Worm (Caenorhabditis elegans) whole organism, young adult: Measurements from ENCODE around the gene sru-21.
"Not testable (repeated sequence)": the region's sequence is repeated elsewhere in the genome, so short reads cannot be mapped to it uniquely, and the experiment has no call there.

ENCODE experiments used
- C06A6.2 ChIP-seq: fragments of 200-800 bp; sonication (Bioruptor generic); conservative IDR thresholded peaks from 2 replicates; pipeline ENCODE4 v1.3.6; 2022; ENCODE audit warnings: missing genetic modification characterization, missing compliant biosample characterization
- F10E7.11 ChIP-seq: sonication (generic microtip); optimal IDR thresholded peaks from 2 replicates; lab custom pipeline; 2017; ENCODE audit warnings: mild to moderate bottlenecking, missing genetic modification characterization, moderate library complexity, missing compliant biosample characterization
- Y53F4B.3 ChIP-seq: fragments of 200-800 bp; sonication (Bioruptor generic); IDR thresholded peaks from 2 replicates; pipeline ENCODE4 v1.3.6; 2022; ENCODE audit warnings: missing genetic modification reagents, missing genetic modification characterization, missing compliant biosample characterization
- Y56A3A.18 ChIP-seq: fragments of 200-800 bp; sonication (Bioruptor generic); IDR thresholded peaks from 2 replicates; pipeline ENCODE4 v1.3.6; 2022; ENCODE audit warnings: missing genetic modification reagents, missing genetic modification characterization, missing compliant biosample characterization
- Y79H2A.3 ChIP-seq: fragments of 200-800 bp; sonication (Bioruptor generic); conservative IDR thresholded peaks from 2 replicates; pipeline ENCODE4 v1.3.6; 2022; ENCODE audit warnings: missing genetic modification reagents, missing genetic modification characterization, missing compliant biosample characterization
- ZK185.1 ChIP-seq: sonication (generic microtip); optimal IDR thresholded peaks from 2 replicates; lab custom pipeline; 2016; ENCODE audit warnings: mild to moderate bottlenecking, missing genetic modification characterization, missing compliant biosample characterization; ENCODE audit not compliant: poor library complexity, severe bottlenecking
- attf-6 ChIP-seq: fragments of 200-800 bp; sonication (Bioruptor generic); IDR thresholded peaks from 2 replicates; pipeline ENCODE4 v1.3.6; 2022; ENCODE audit warnings: missing genetic modification reagents, missing genetic modification characterization, missing compliant biosample characterization
- bed-1 ChIP-seq: fragments of 200-800 bp; sonication (Bioruptor generic); IDR thresholded peaks from 2 replicates; pipeline ENCODE4 v1.3.6; 2022; ENCODE audit warnings: missing genetic modification reagents, missing genetic modification characterization, missing compliant biosample characterization
- cebp-1 ChIP-seq, 2 experiments: fragments of 200-800 bp in 1 of 2; sonication (Bioruptor generic) in 1 of 2; sonication (generic microtip) in 1 of 2; IDR thresholded peaks in 1 of 2; optimal IDR thresholded peaks in 1 of 2; 2 replicates each; pipeline versions ENCODE4 v1.3.6 to Lab custom; 2017 to 2022; ENCODE audit warnings: missing compliant biosample characterization in 2 of 2, missing genetic modification characterization in 2 of 2, mild to moderate bottlenecking in 1 of 2, missing genetic modification reagents in 1 of 2, moderate library complexity in 1 of 2
- ceh-100 ChIP-seq: fragments of 200-800 bp; sonication (Bioruptor generic); IDR thresholded peaks from 2 replicates; pipeline ENCODE4 v1.3.6; 2022; ENCODE audit warnings: missing genetic modification reagents, missing genetic modification characterization, missing compliant biosample characterization
- ceh-40 ChIP-seq: fragments of 200-800 bp; sonication (Bioruptor generic); IDR thresholded peaks from 2 replicates; pipeline ENCODE4 v1.3.6; 2022; ENCODE audit warnings: missing genetic modification characterization, missing compliant biosample characterization
- die-1 ChIP-seq: sonication (generic microtip); optimal IDR thresholded peaks from 2 replicates; lab custom pipeline; 2016; ENCODE audit warnings: missing genotype, mild to moderate bottlenecking, missing genetic modification characterization, missing compliant biosample characterization
- dox-1 ChIP-seq: fragments of 200-800 bp; sonication (Bioruptor generic); IDR thresholded peaks from 2 replicates; pipeline ENCODE4 v1.3.6; 2022; ENCODE audit warnings: missing genetic modification reagents, missing genetic modification characterization, missing compliant biosample characterization
- dpff-1 ChIP-seq: sonication (generic microtip); optimal IDR thresholded peaks from 2 replicates; lab custom pipeline; 2017; ENCODE audit warnings: mild to moderate bottlenecking, missing genetic modification characterization, missing compliant biosample characterization
- dpl-1 ChIP-seq: fragments of 150-350 bp; optimal IDR thresholded peaks from 2 replicates; lab custom pipeline; 2014; ENCODE audit warnings: missing biosample characterization, missing genetic modification reagents, missing genetic modification characterization
- egrh-3 ChIP-seq: fragments of 200-800 bp; sonication (Bioruptor generic); IDR thresholded peaks from 2 replicates; pipeline ENCODE4 v1.3.6; 2022; ENCODE audit warnings: missing genetic modification reagents, missing genetic modification characterization, missing compliant biosample characterization
- ekl-4 ChIP-seq: fragments of 200-800 bp; sonication (Bioruptor generic); IDR thresholded peaks from 2 replicates; pipeline ENCODE4 v1.3.6; 2022; ENCODE audit warnings: missing genetic modification reagents, missing genetic modification characterization, missing compliant biosample characterization
- him-1 ChIP-seq: sonication (generic microtip); optimal IDR thresholded peaks from 2 replicates; lab custom pipeline; 2016; ENCODE audit warnings: missing genotype, missing genetic modification reagents, missing genetic modification characterization, missing compliant biosample characterization
- hlh-26 ChIP-seq: fragments of 200-800 bp; sonication (Bioruptor generic); conservative IDR thresholded peaks from 2 replicates; pipeline ENCODE4 v1.3.6; 2022; ENCODE audit warnings: missing genetic modification reagents, missing genetic modification characterization, missing compliant biosample characterization
- hsf-1 ChIP-seq: fragments of 200-800 bp; sonication (Bioruptor generic); IDR thresholded peaks from 2 replicates; pipeline ENCODE4 v1.3.6; 2022; ENCODE audit warnings: missing genetic modification reagents, missing genetic modification characterization, missing compliant biosample characterization
- lin-40 ChIP-seq: sonication (generic microtip); optimal IDR thresholded peaks from 2 replicates; lab custom pipeline; 2016; ENCODE audit warnings: missing genetic modification characterization, mild to moderate bottlenecking, missing compliant biosample characterization, missing genotype, missing genetic modification reagents
- lir-1 ChIP-seq: fragments of 200-800 bp; sonication (Bioruptor generic); conservative IDR thresholded peaks from 2 replicates; pipeline ENCODE4 v1.3.6; 2022; ENCODE audit warnings: missing genetic modification reagents, missing genetic modification characterization, missing compliant biosample characterization
- lsl-1 ChIP-seq: fragments of 200-800 bp; sonication (Bioruptor generic); optimal IDR thresholded peaks from 2 replicates; lab custom pipeline; 2018; ENCODE audit warnings: mild to moderate bottlenecking, missing genetic modification characterization, moderate library complexity, missing compliant biosample characterization
- madf-6 ChIP-seq: fragments of 200-800 bp; sonication (Bioruptor generic); IDR thresholded peaks from 2 replicates; pipeline ENCODE4 v1.3.6; 2022; ENCODE audit warnings: missing genetic modification reagents, missing genetic modification characterization, missing compliant biosample characterization
- mel-28 ChIP-seq: sonication (generic microtip); optimal IDR thresholded peaks from 2 replicates; lab custom pipeline; 2016; ENCODE audit warnings: borderline replicate concordance, mild to moderate bottlenecking, missing genetic modification characterization, missing compliant biosample characterization
- mes-4 ChIP-seq: sonication (generic microtip); optimal IDR thresholded peaks from 2 replicates; lab custom pipeline; 2016; ENCODE audit warnings: missing genotype, missing genetic modification characterization, missing compliant biosample characterization
- mxl-1 ChIP-seq: sonication (generic microtip); optimal IDR thresholded peaks from 2 replicates; lab custom pipeline; 2016; ENCODE audit warnings: missing genetic modification characterization, missing compliant biosample characterization
- nhr-179 ChIP-seq: sonication (generic microtip); optimal IDR thresholded peaks from 2 replicates; lab custom pipeline; 2016; ENCODE audit warnings: mild to moderate bottlenecking, missing genetic modification characterization, missing compliant biosample characterization
- rpc-1 ChIP-seq, 2 experiments: fragments of 150-350 bp in 1 of 2; sonication (generic microtip) in 1 of 2; optimal IDR thresholded peaks; 2 replicates each; lab custom pipeline; 2014 to 2018; ENCODE audit warnings: missing biosample characterization in 1 of 2, missing genetic modification characterization in 1 of 2, missing genetic modification reagents in 1 of 2, missing genotype in 1 of 2
- snpc-1.1 ChIP-seq: sonication (generic microtip); optimal IDR thresholded peaks from 2 replicates; lab custom pipeline; 2017; ENCODE audit warnings: missing genetic modification characterization, mild to moderate bottlenecking, missing compliant biosample characterization, antibody characterized with exemption, moderate library complexity, missing genotype, missing genetic modification reagents; ENCODE audit not compliant: insufficient read depth
- snpc-4 ChIP-seq, 5 experiments: fragments of 150-350 bp in 1 of 5; sonication (generic microtip) in 4 of 5; optimal IDR thresholded peaks; 2 replicates each; lab custom pipeline; 2014 to 2018; ENCODE audit warnings: missing genetic modification characterization in 5 of 5, missing biosample characterization in 3 of 5, antibody characterized with exemption in 2 of 5, mild to moderate bottlenecking in 2 of 5, missing compliant biosample characterization in 2 of 5, missing genotype in 2 of 5, moderate library complexity in 2 of 5, missing genetic modification reagents in 1 of 5
- unc-62 ChIP-seq: fragments of 150-350 bp; optimal IDR thresholded peaks from 2 replicates; lab custom pipeline; 2014; ENCODE audit warnings: missing biosample characterization, missing genetic modification reagents, missing genetic modification characterization
- xnd-1 ChIP-seq: sonication (generic microtip); optimal IDR thresholded peaks from 2 replicates; lab custom pipeline; 2016; ENCODE audit warnings: missing genotype, missing genetic modification reagents, missing genetic modification characterization, missing compliant biosample characterization
- ztf-25 ChIP-seq: fragments of 200-800 bp; sonication (Bioruptor generic); IDR thresholded peaks from 2 replicates; pipeline ENCODE4 v1.3.6; 2022; ENCODE audit warnings: missing genetic modification reagents, missing genetic modification characterization, missing compliant biosample characterization

sru-21 gene

DNA sequence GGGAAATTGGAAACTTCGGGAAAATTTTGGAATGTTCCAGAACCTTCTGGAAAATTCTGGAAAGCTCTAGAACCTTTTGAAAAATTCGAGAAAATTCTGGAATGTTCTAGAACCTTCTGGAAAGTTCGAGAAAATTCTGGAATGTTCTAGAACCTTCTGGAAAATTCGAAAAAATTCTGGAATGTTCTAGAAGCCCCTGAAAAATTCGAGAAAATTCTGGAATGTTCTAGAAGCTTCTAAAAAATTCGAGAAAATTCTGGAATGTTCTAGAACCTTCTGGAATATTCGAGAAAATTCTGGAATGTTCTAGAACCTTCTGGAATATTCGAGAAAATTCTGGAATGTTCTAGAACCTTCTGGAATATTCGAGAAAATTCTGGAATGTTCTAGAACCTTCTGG lies 41.4 kb downstream of the sru-21 start:
- peak; percentile 45 for TF ChIP-seq egrh-3 (GFP tag; lab: Robert Waterston, UW)
- TF ChIP-seq ceh-40 (GFP tag; lab: Robert Waterston, UW) = 0 out of 2 replicates have a peak, but pooled peaks have one; percentile 21
- 0 out of 2 replicates have a peak, but pooled peaks have one; percentile 69 for TF ChIP-seq Y56A3A.18 (GFP tag; lab: Robert Waterston, UW)
- TF ChIP-seq rpc-1 (optimal IDR thresholded peaks at IDR 0.05; lab: Kevin White, UChicago) = peak; percentile 37
- TF ChIP-seq rpc-1 (tag; optimal IDR thresholded peaks at IDR 0.05; lab: Kevin White, UChicago); snpc-4 (GFP tag; optimal IDR thresholded peaks at IDR 0.05; lab: Kevin White, UChicago): not testable (repeated sequence)
- TF ChIP-seq ceh-100 (GFP tag; lab: Robert Waterston, UW) = 0 out of 2 replicates have a peak, but pooled peaks have one; percentile 27
- TF ChIP-seq Y53F4B.3 = peak; percentile 32; the same call in 1 of the 2 replicates
- peak; percentile 67 for TF ChIP-seq mel-28 (tag; lab: Kevin White, UChicago)
- TF ChIP-seq attf-6 (GFP tag; lab: Robert Waterston, UW) = 0 out of 2 replicates have a peak, but pooled peaks have one; percentile 67
- TF ChIP-seq ekl-4 (GFP tag; lab: Robert Waterston, UW) = peak; percentile 76
- TF ChIP-seq madf-6 = peak; percentile 61; the same call in 1 of the 2 replicates
- TF ChIP-seq hsf-1 (GFP tag; lab: Robert Waterston, UW) = peak; percentile 98
- TF ChIP-seq ztf-25 (GFP tag; lab: Robert Waterston, UW) = 0 out of 2 replicates have a peak, but pooled peaks have one; percentile 43
- peak; percentile 58; the same call in 1 of the 2 replicates for TF ChIP-seq Y79H2A.3 (GFP tag; lab: Robert Waterston, UW)
- TF ChIP-seq snpc-4 (tag; optimal IDR thresholded peaks at IDR 0.05; lab: Kevin White, UChicago) = peak in 1 of 4 experiments; percentile 51

DNA sequence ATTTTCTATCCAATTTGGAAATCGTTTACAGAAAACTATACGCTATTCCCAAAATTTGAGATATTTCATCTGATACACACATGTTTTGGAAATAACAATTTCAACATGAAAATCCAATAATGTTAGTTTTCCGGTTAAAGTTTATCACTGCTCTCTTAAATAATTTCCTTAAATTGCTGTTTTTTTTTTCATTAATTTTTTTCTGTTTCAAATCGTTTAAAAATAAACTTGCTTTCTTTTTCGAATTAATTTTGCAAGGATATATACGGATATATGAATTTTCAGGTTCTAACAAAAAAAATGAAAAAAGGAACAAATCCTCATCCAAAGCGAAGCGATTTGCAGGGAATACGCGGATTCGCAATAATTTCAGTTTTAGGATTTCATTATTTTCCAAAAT lies 46.9 kb downstream of the sru-21 start, which contains the start of gene oac-48:
Gene oac-48 (plus strand): TSS at position 301 of the 400 bp plus-strand sequence.
- no peak for TF ChIP-seq mxl-1 (tag; lab: Kevin White, UChicago)
- no peak for TF ChIP-seq F10E7.11
- no peak for TF ChIP-seq dpl-1
- TF ChIP-seq ZK185.1 = no peak
- TF ChIP-seq lir-1 (GFP tag; lab: Robert Waterston, UW) = no peak
- no peak for TF ChIP-seq nhr-179 (tag; lab: Kevin White, UChicago)
- TF ChIP-seq mel-28 (tag; lab: Kevin White, UChicago) = no peak
- no peak for TF ChIP-seq C06A6.2 (GFP tag; lab: Robert Waterston, UW)
- TF ChIP-seq him-1 (tag; lab: Kevin White, UChicago) = no peak
- TF ChIP-seq dox-1 (GFP tag; lab: Robert Waterston, UW) = no peak
- no peak for TF ChIP-seq madf-6
- TF ChIP-seq hlh-26 (GFP tag; lab: Robert Waterston, UW) = no peak
- TF ChIP-seq unc-62 (GFP tag; lab: Kevin White, UChicago) = no peak

DNA sequence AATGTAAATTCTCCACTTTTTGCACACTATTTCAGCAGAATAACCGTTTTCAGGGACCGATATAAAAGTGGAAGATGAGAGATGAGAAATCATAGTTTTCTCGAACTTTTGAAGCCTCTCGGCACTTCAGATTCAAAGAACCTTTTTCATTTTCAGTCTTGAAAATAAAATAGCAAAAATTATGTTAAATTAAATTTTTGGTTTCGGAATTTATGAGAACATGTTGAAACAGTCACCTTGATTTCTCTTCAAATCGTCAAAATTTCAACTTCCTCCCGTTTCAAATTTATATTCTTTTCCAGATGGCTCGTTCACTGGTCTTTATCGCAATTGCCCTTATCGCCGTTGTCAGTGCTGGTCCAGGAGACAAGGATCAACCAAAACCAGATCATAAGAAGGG lies 52.1 kb downstream of the sru-21 start, which contains the start of gene srlf-26:
Gene srlf-26 (plus strand): TSS at position 301 of the 400 bp plus-strand sequence.
- TF ChIP-seq hlh-26 (GFP tag; lab: Robert Waterston, UW) (no peak), lsl-1 (no peak), die-1 (no peak)

DNA sequence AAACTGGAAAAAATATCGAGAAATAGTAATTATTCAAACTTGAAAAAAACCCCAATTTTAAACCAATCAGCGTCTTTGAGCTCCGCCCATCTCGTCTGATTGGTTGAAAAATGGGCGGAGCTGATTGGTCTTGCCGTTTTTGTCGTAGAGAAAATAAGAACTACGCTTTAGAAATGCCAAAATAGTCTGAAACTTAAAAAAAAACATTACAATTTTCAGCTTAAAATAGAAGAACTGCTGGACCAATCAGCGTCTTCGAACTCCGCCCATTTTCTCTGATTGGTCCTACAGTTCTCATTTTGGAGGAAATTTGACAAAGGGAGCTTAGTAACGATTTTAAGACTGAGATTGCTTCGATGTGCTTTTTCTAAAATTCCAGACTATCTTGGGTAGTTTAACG lies 52.9 kb downstream of the sru-21 start:
- TF ChIP-seq mel-28 (tag; lab: Kevin White, UChicago) = no peak
- no peak for TF ChIP-seq lin-40
- TF ChIP-seq hsf-1 (GFP tag; lab: Robert Waterston, UW) = no peak
- TF ChIP-seq cebp-1 (GFP tag; IDR thresholded peaks at IDR 0.05; lab: Robert Waterston, UW) = no peak
- no peak for TF ChIP-seq cebp-1 (tag; optimal IDR thresholded peaks at IDR 0.05; lab: Kevin White, UChicago)
- no peak for TF ChIP-seq dpff-1
- TF ChIP-seq xnd-1 (tag; lab: Kevin White, UChicago) = no peak
- no peak for TF ChIP-seq mxl-1 (tag; lab: Kevin White, UChicago)
- TF ChIP-seq bed-1 (GFP tag; lab: Robert Waterston, UW) = no peak
- no peak for TF ChIP-seq snpc-1.1 (tag; lab: Kevin White, UChicago)
- no peak for TF ChIP-seq mes-4
